Fruit fly (Drosophila melanogaster) whole organism, adult: ENCODE results near the gene CG2200.

Source experiments
- CG11617 ChIP-seq: fragments of 200-800 bp; sonication (Bioruptor generic); optimal IDR thresholded peaks from 2 replicates; lab custom pipeline; 2017; ENCODE audit warnings: mild to moderate bottlenecking, missing biosample characterization, missing genetic modification reagents, missing genetic modification characterization
- CG12768 ChIP-seq: fragments of 200-800 bp; sonication (Bioruptor generic); optimal IDR thresholded peaks from 2 replicates; lab custom pipeline; 2017; ENCODE audit warnings: missing biosample characterization, missing genetic modification characterization, mild to moderate bottlenecking, moderate library complexity, missing genetic modification reagents
- CG1620 ChIP-seq: fragments of 200-800 bp; sonication (Bioruptor generic); optimal IDR thresholded peaks from 2 replicates; lab custom pipeline; 2016; ENCODE audit warnings: missing biosample characterization, missing genetic modification characterization
- CG33017 ChIP-seq: fragments of 200-800 bp; sonication (Bioruptor generic); optimal IDR thresholded peaks from 2 replicates; lab custom pipeline; 2018; ENCODE audit warnings: missing biosample characterization, mild to moderate bottlenecking, missing genetic modification characterization, moderate library complexity
- CG5204 ChIP-seq: fragments of 200-800 bp; sonication (Bioruptor generic); optimal IDR thresholded peaks from 2 replicates; lab custom pipeline; 2016; ENCODE audit warnings: missing biosample characterization, missing genetic modification characterization
- Clk ChIP-seq: fragments of 200-800 bp; sonication (Bioruptor generic); optimal IDR thresholded peaks from 2 replicates; lab custom pipeline; 2017; ENCODE audit warnings: missing biosample characterization, missing genetic modification characterization
- Crg-1 ChIP-seq: fragments of 200-800 bp; sonication (Bioruptor generic); optimal IDR thresholded peaks from 2 replicates; lab custom pipeline; 2016; ENCODE audit warnings: missing biosample characterization, missing genetic modification characterization
- Hr96 ChIP-seq: fragments of 200-800 bp; sonication (Bioruptor generic); optimal IDR thresholded peaks from 2 replicates; lab custom pipeline; 2016; ENCODE audit warnings: missing biosample characterization, missing genetic modification characterization
- Mnt ChIP-seq: fragments of 200-800 bp; sonication (Bioruptor generic); optimal IDR thresholded peaks from 2 replicates; lab custom pipeline; 2016; ENCODE audit warnings: missing biosample characterization, mild to moderate bottlenecking, missing genetic modification characterization
- bab1 ChIP-seq: fragments of 200-800 bp; sonication (Bioruptor generic); optimal IDR thresholded peaks from 3 replicates; lab custom pipeline; 2019; ENCODE audit warnings: missing biosample characterization, mild to moderate bottlenecking, missing genetic modification characterization, moderate library complexity
- cic ChIP-seq: fragments of 200-800 bp; sonication (Bioruptor generic); optimal IDR thresholded peaks from 2 replicates; lab custom pipeline; 2017; ENCODE audit warnings: missing biosample characterization, mild to moderate bottlenecking, missing genetic modification characterization, moderate library complexity
- kay ChIP-seq: fragments of 200-800 bp; sonication (Bioruptor generic); peaks from one replicate; lab custom pipeline; 2016; ENCODE audit warnings: missing biosample characterization, missing genetic modification characterization, borderline replicate concordance
- ovo ChIP-seq: fragments of 200-800 bp; sonication (Bioruptor generic); optimal IDR thresholded peaks from 2 replicates; lab custom pipeline; 2016; ENCODE audit warnings: missing biosample characterization, missing genetic modification characterization
- pad ChIP-seq: fragments of 200-800 bp; sonication (Bioruptor generic); optimal IDR thresholded peaks from 3 replicates; lab custom pipeline; 2017; ENCODE audit warnings: missing biosample characterization, missing genetic modification characterization, mild to moderate bottlenecking, moderate library complexity, missing genetic modification reagents

DNA sequence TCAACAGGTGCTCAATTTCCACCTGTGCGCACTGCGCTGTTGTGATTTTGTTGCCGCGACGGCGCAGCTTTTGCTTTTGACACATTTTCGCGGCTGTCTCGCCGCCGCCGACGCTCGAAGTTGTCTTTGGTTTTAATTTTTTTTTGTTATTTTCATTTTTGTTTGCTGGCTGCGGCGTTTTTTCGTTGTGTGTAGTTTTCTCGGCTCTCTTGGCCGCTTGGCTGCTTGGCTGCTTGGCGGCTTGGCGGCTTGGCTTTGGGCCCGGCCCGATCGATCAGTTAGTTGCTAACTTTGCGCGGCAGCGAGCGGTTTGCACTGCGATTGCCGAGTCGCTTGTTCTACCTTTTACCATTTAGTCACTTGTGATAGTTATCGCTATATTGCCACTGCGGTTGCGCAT is 20.8 kb downstream of the CG2200 start, which contains the start of gene CG42237:
- TF ChIP-seq pad (GFP tag; lab: Kevin White, UChicago), result no peak
- TF ChIP-seq kay (GFP tag; lab: Kevin White, UChicago), result no peak
- TF ChIP-seq cic, result no peak
- TF ChIP-seq CG33017 (tag; lab: Kevin White, UChicago), result no peak
- no peak for TF ChIP-seq Clk (GFP tag; lab: Kevin White, UChicago)
- TF ChIP-seq bab1 (GFP tag; lab: Kevin White, UChicago), result no peak
- TF ChIP-seq Crg-1 (GFP tag; lab: Kevin White, UChicago), result no peak
- no peak for TF ChIP-seq Hr96 (GFP tag; lab: Kevin White, UChicago)
- TF ChIP-seq CG12768 (GFP tag; lab: Kevin White, UChicago), result no peak
- no peak for TF ChIP-seq CG5204 (GFP tag; lab: Kevin White, UChicago)
- no peak for TF ChIP-seq ovo (GFP tag; lab: Kevin White, UChicago)
- no peak for TF ChIP-seq CG1620 (GFP tag; lab: Kevin White, UChicago)
- no peak for TF ChIP-seq Mnt
- no peak for TF ChIP-seq CG11617 (GFP tag; lab: Kevin White, UChicago)
